Worm (Caenorhabditis elegans) whole organism, L3 larva: ENCODE results near the gene srh-76.

Source experiments
- aly-2 ChIP-seq: fragments of 150-350 bp; optimal IDR thresholded peaks from 2 replicates; lab custom pipeline; 2014; ENCODE audit warnings: missing biosample characterization, missing genetic modification characterization
- ama-1 ChIP-seq: fragments of 150-350 bp; optimal IDR thresholded peaks from 2 replicates; lab custom pipeline; 2018
- ceh-28 ChIP-seq: fragments of 150-350 bp; optimal IDR thresholded peaks from 2 replicates; lab custom pipeline; 2014; ENCODE audit warnings: missing biosample characterization, missing genetic modification reagents, missing genetic modification characterization
- elt-1 ChIP-seq: fragments of 150-350 bp; optimal IDR thresholded peaks from 2 replicates; lab custom pipeline; 2014; ENCODE audit warnings: missing biosample characterization, missing genetic modification characterization
- jun-1 ChIP-seq: fragments of 150-350 bp; optimal IDR thresholded peaks from 2 replicates; lab custom pipeline; 2014; ENCODE audit warnings: missing biosample characterization, missing genetic modification reagents, missing genetic modification characterization
- mml-1 ChIP-seq: fragments of 150-350 bp; sonication (generic microtip); optimal IDR thresholded peaks from 3 replicates; lab custom pipeline; 2014; ENCODE audit warnings: missing biosample characterization, missing genetic modification characterization
- nfya-1 ChIP-seq: sonication (generic microtip); optimal IDR thresholded peaks from 2 replicates; lab custom pipeline; 2017; ENCODE audit warnings: missing genetic modification characterization, mild to moderate bottlenecking, missing compliant biosample characterization, antibody characterized with exemption, moderate library complexity; ENCODE audit not compliant: insufficient read depth
- nhr-11 ChIP-seq: fragments of 150-350 bp; optimal IDR thresholded peaks from 2 replicates; lab custom pipeline; 2014; ENCODE audit warnings: missing biosample characterization, missing genetic modification characterization
- nhr-12 ChIP-seq: fragments of 150-350 bp; optimal IDR thresholded peaks from 2 replicates; lab custom pipeline; 2014; ENCODE audit warnings: missing biosample characterization, missing genetic modification characterization
- nhr-76 ChIP-seq: fragments of 150-350 bp; sonication (generic microtip); optimal IDR thresholded peaks from 5 replicates; lab custom pipeline; 2014; ENCODE audit warnings: missing biosample characterization, missing genetic modification characterization
- skn-1 ChIP-seq: fragments of 150-350 bp; optimal IDR thresholded peaks from 2 replicates; lab custom pipeline; 2014; ENCODE audit warnings: missing biosample characterization, missing genetic modification characterization
- zag-1 ChIP-seq: fragments of 150-350 bp; optimal IDR thresholded peaks from 2 replicates; lab custom pipeline; 2014; ENCODE audit warnings: missing biosample characterization, missing genetic modification characterization

DNA sequence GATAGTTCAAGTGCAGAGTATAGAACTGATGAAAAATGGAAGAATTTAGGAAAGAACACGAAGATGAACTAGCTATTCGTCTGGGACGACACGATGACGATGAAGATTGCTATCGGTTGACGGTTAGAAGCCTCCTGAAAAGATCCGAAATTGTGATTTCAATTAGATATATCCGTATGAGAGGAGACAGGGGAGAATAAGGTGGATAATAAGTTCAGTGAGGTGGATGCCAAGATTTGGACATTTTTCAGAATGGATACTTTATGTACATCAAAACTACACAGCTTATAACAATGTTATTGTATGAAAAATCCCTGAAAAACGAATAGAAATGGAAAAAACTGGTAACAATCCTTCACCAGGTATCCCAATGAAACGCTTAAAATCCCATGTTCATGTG is 35.5 kb upstream of the srh-76 start, which contains the start of gene nstp-3:
- TF ChIP-seq ama-1 (lab: Kevin White, UChicago) (no peak), mml-1 (tag; lab: Kevin White, UChicago) (no peak), aly-2 (tag; lab: Kevin White, UChicago) (no peak), nhr-11 (tag; lab: Kevin White, UChicago) (no peak), nhr-12 (no peak), skn-1 (tag; lab: Kevin White, UChicago) (no peak), jun-1 (tag; lab: Kevin White, UChicago) (no peak), ceh-28 (tag; lab: Kevin White, UChicago) (no peak), nfya-1 (tag; lab: Kevin White, UChicago) (no peak), nhr-76 (tag; lab: Kevin White, UChicago) (no peak), zag-1 (no peak), elt-1 (tag; lab: Kevin White, UChicago) (no peak)
